Worm (Caenorhabditis elegans): ENCODE measurements around the gene nspg-4.

ce11 chrX:3332824-3333223, 17.4 kb downstream of the nspg-4 start, which contains the start of gene F11D5.1:
- TF ChIP-seq pqm-1 (tag; optimal IDR thresholded peaks at IDR 0.05) (no peak), pag-3 (tag; optimal IDR thresholded peaks at IDR 0.05; ENCODE audit: borderline replicate concordance) (no peak), nhr-11 (tag; optimal IDR thresholded peaks at IDR 0.05) (no peak), elt-2 (tag; optimal IDR thresholded peaks at IDR 0.05) (no peak), pros-1 (tag; optimal IDR thresholded peaks at IDR 0.05) (no peak), elt-4 (tag; optimal IDR thresholded peaks at IDR 0.05) (no peak), ahr-1 (tag; optimal IDR thresholded peaks at IDR 0.05) (no peak), nfya-1 (tag; optimal IDR thresholded peaks at IDR 0.05) (no peak), C08G9.2 (tag; optimal IDR thresholded peaks at IDR 0.05) (no peak), ztf-16 (tag; optimal IDR thresholded peaks at IDR 0.05) (no peak), pha-4 (tag; optimal IDR thresholded peaks at IDR 0.05) (no peak), C38D4.7 (GFP tag; optimal IDR thresholded peaks at IDR 0.05) (no peak), tbx-7 (tag; optimal IDR thresholded peaks at IDR 0.05) (no peak), T23F11.4 (GFP tag; optimal IDR thresholded peaks at IDR 0.05) (no peak)
